Fruit fly (Drosophila melanogaster) Kc167 (cell line): ENCODE results near the gene RpS27A.

Source experiments
- Myc ChIP-seq: fragments of >200 bp; optimal IDR thresholded peaks from 2 replicates; lab custom pipeline; 2017; ENCODE audit warnings: missing external identifiers
- h ChIP-seq: fragments of >200 bp; optimal IDR thresholded peaks from 3 replicates; lab custom pipeline; 2018; ENCODE audit warnings: missing external identifiers
- insv ChIP-seq: fragments of >200 bp; optimal IDR thresholded peaks from 3 replicates; lab custom pipeline; 2018; ENCODE audit warnings: missing external identifiers
- psq ChIP-seq: fragments of >200 bp; optimal IDR thresholded peaks from 2 replicates; lab custom pipeline; 2017; ENCODE audit warnings: missing external identifiers
- ttk ChIP-seq: sonication (Bioruptor generic); optimal IDR thresholded peaks from 2 replicates; lab custom pipeline; 2017; ENCODE audit warnings: missing external identifiers

dm6 chr2L:10386824-10387223 is 21.3 kb upstream of the RpS27A start:
- TF ChIP-seq h (lab: Kevin White, UChicago): no peak
- no peak for TF ChIP-seq insv (lab: Kevin White, UChicago)
- TF ChIP-seq Myc (lab: Kevin White, UChicago): no peak
- no peak for TF ChIP-seq psq (lab: Kevin White, UChicago)
- TF ChIP-seq ttk (lab: Kevin White, UChicago): no peak
